Worm (Caenorhabditis elegans) whole organism, L1 larva: ENCODE measurements around the gene tftc-1.

Experiments
- C04F5.9 ChIP-seq: sonication (generic microtip); optimal IDR thresholded peaks from 2 replicates; lab custom pipeline; 2016; ENCODE audit warnings: missing genetic modification characterization, missing compliant biosample characterization
- C16A3.4 ChIP-seq: fragments of 150-350 bp; optimal IDR thresholded peaks from 2 replicates; lab custom pipeline; 2014; ENCODE audit warnings: missing biosample characterization, missing genetic modification characterization
- C34B4.2 ChIP-seq: sonication (generic microtip); optimal IDR thresholded peaks from 2 replicates; lab custom pipeline; 2017; ENCODE audit warnings: mild to moderate bottlenecking, missing genetic modification characterization, missing compliant biosample characterization
- F16B12.6 ChIP-seq: fragments of 150-350 bp; optimal IDR thresholded peaks from 2 replicates; lab custom pipeline; 2014; ENCODE audit warnings: missing biosample characterization, missing genetic modification characterization
- aha-1 ChIP-seq: fragments of 150-350 bp; optimal IDR thresholded peaks from 2 replicates; lab custom pipeline; 2014; ENCODE audit warnings: missing biosample characterization, missing genetic modification characterization
- ama-1 ChIP-seq: fragments of 150-350 bp; optimal IDR thresholded peaks from 2 replicates; lab custom pipeline; 2014
- blmp-1 ChIP-seq: fragments of 150-350 bp; optimal IDR thresholded peaks from 2 replicates; lab custom pipeline; 2014; ENCODE audit warnings: missing biosample characterization, missing genetic modification characterization
- ceh-63 ChIP-seq: fragments of 200-800 bp; sonication (Bioruptor generic); optimal IDR thresholded peaks from 2 replicates; lab custom pipeline; 2018; ENCODE audit warnings: mild to moderate bottlenecking, missing genetic modification characterization, missing compliant biosample characterization
- ceh-8 ChIP-seq: fragments of 200-800 bp; sonication (Bioruptor generic); optimal IDR thresholded peaks from 2 replicates; lab custom pipeline; 2018; ENCODE audit warnings: mild to moderate bottlenecking, missing genetic modification characterization, moderate library complexity, missing compliant biosample characterization
- ceh-90 ChIP-seq: sonication (generic microtip); optimal IDR thresholded peaks from 2 replicates; lab custom pipeline; 2016; ENCODE audit warnings: missing genetic modification characterization, missing compliant biosample characterization
- ces-1 ChIP-seq: fragments of 150-350 bp; optimal IDR thresholded peaks from 2 replicates; lab custom pipeline; 2014; ENCODE audit warnings: missing biosample characterization, missing genetic modification reagents, missing genetic modification characterization
- efl-1 ChIP-seq, 4 experiments: fragments of 150-350 bp; optimal IDR thresholded peaks in 3 of 4; peaks in 1 of 4; 1 replicate in 1 of 4; 2 replicates in 3 of 4; lab custom pipeline; 2014; ENCODE audit warnings: missing biosample characterization in 2 of 4, missing genetic modification characterization in 2 of 4, missing genetic modification reagents in 2 of 4
- egl-13 ChIP-seq: sonication (generic microtip); optimal IDR thresholded peaks from 2 replicates; lab custom pipeline; 2016; ENCODE audit warnings: missing genotype, missing genetic modification reagents, missing genetic modification characterization, missing compliant biosample characterization
- elt-3 ChIP-seq, 6 experiments: fragments of 150-350 bp in 1 of 6; sonication (generic microtip); optimal IDR thresholded peaks; 2 replicates each; lab custom pipeline; 2017 to 2018; ENCODE audit warnings: missing biosample characterization in 6 of 6, missing genetic modification characterization in 6 of 6, inconsistent platforms in 1 of 6
- fkh-10 ChIP-seq: sonication (generic microtip); optimal IDR thresholded peaks from 2 replicates; lab custom pipeline; 2017; ENCODE audit warnings: missing biosample characterization, missing genetic modification reagents, missing genetic modification characterization
- fkh-4 ChIP-seq: sonication (generic microtip); optimal IDR thresholded peaks from 2 replicates; lab custom pipeline; 2016; ENCODE audit warnings: missing compliant biosample characterization, missing genetic modification characterization, borderline replicate concordance
- grh-1 ChIP-seq: fragments of 200-800 bp; sonication (Bioruptor generic); IDR thresholded peaks from 2 replicates; pipeline ENCODE4 v1.3.6; 2022; ENCODE audit warnings: missing genetic modification reagents, missing genetic modification characterization, missing compliant biosample characterization
- hlh-17 ChIP-seq: fragments of 200-800 bp; sonication (Bioruptor generic); optimal IDR thresholded peaks from 2 replicates; lab custom pipeline; 2018; ENCODE audit warnings: missing genetic modification characterization, mild to moderate bottlenecking, missing compliant biosample characterization, moderate library complexity, borderline replicate concordance
- hlh-4 ChIP-seq: sonication (generic microtip); optimal IDR thresholded peaks from 2 replicates; lab custom pipeline; 2016; ENCODE audit warnings: mild to moderate bottlenecking, missing genetic modification characterization, missing compliant biosample characterization
- isw-1 ChIP-seq: fragments of 200-800 bp; sonication (Bioruptor generic); IDR thresholded peaks from 2 replicates; pipeline ENCODE4 v1.3.6; 2022; ENCODE audit warnings: missing genetic modification characterization, missing compliant biosample characterization
- jun-1 ChIP-seq: fragments of 150-350 bp; optimal IDR thresholded peaks from 2 replicates; lab custom pipeline; 2014; ENCODE audit warnings: missing biosample characterization, missing genetic modification reagents, missing genetic modification characterization
- lin-14 ChIP-seq: fragments of 200-800 bp; sonication (Bioruptor generic); optimal IDR thresholded peaks from 2 replicates; lab custom pipeline; 2018; ENCODE audit warnings: mild to moderate bottlenecking, missing genetic modification characterization, moderate library complexity, missing compliant biosample characterization
- lin-35 ChIP-seq, 2 experiments: fragments of 150-350 bp; optimal IDR thresholded peaks; 2 replicates each; lab custom pipeline; 2014; ENCODE audit warnings: missing biosample characterization in 2 of 2, missing genetic modification characterization in 2 of 2, missing genetic modification reagents in 2 of 2
- mdl-1 ChIP-seq, 2 experiments: fragments of 150-350 bp; optimal IDR thresholded peaks; 2 replicates each; lab custom pipeline; 2014 to 2017; ENCODE audit warnings: missing biosample characterization in 2 of 2, missing genetic modification characterization in 2 of 2, inconsistent platforms in 1 of 2
- mef-2 ChIP-seq: fragments of 150-350 bp; optimal IDR thresholded peaks from 2 replicates; lab custom pipeline; 2014; ENCODE audit warnings: missing biosample characterization, missing genetic modification characterization
- mep-1 ChIP-seq: fragments of 150-350 bp; optimal IDR thresholded peaks from 2 replicates; lab custom pipeline; 2014; ENCODE audit warnings: missing biosample characterization, missing genetic modification characterization
- nhr-11 ChIP-seq: fragments of 150-350 bp; optimal IDR thresholded peaks from 2 replicates; lab custom pipeline; 2014; ENCODE audit warnings: missing biosample characterization, missing genetic modification characterization
- nhr-19 ChIP-seq: fragments of 200-800 bp; sonication (Bioruptor generic); conservative IDR thresholded peaks from 2 replicates; pipeline ENCODE4 v1.3.6; 2022; ENCODE audit warnings: missing genetic modification characterization, missing compliant biosample characterization
- nhr-28 ChIP-seq: fragments of 150-350 bp; optimal IDR thresholded peaks from 2 replicates; lab custom pipeline; 2014; ENCODE audit warnings: missing biosample characterization, missing genetic modification characterization
- nhr-47 ChIP-seq: sonication (generic microtip); optimal IDR thresholded peaks from 2 replicates; lab custom pipeline; 2016; ENCODE audit warnings: mild to moderate bottlenecking, missing genetic modification characterization, moderate library complexity, missing compliant biosample characterization
- nhr-71 ChIP-seq: sonication (generic microtip); optimal IDR thresholded peaks from 2 replicates; lab custom pipeline; 2016; ENCODE audit warnings: mild to moderate bottlenecking, missing genetic modification characterization, moderate library complexity, missing compliant biosample characterization
- nhr-76 ChIP-seq: sonication (generic microtip); optimal IDR thresholded peaks from 2 replicates; lab custom pipeline; 2017; ENCODE audit warnings: missing biosample characterization, missing genetic modification characterization
- nhr-77 ChIP-seq: fragments of 150-350 bp; optimal IDR thresholded peaks from 2 replicates; lab custom pipeline; 2014; ENCODE audit warnings: missing biosample characterization, missing genetic modification characterization
- nhr-85 ChIP-seq: sonication (generic microtip); peaks from one replicate; lab custom pipeline; 2016; ENCODE audit warnings: missing genetic modification characterization, inconsistent platforms, missing compliant biosample characterization
- nhr-90 ChIP-seq: sonication (generic microtip); optimal IDR thresholded peaks from 2 replicates; lab custom pipeline; 2016; ENCODE audit warnings: mild to moderate bottlenecking, missing genetic modification characterization, missing compliant biosample characterization; ENCODE audit not compliant: poor library complexity
- snu-23 ChIP-seq: sonication (generic microtip); optimal IDR thresholded peaks from 2 replicates; lab custom pipeline; 2016; ENCODE audit warnings: missing genetic modification characterization, missing compliant biosample characterization
- sup-37 ChIP-seq: fragments of 200-800 bp; sonication (Bioruptor generic); optimal IDR thresholded peaks from 2 replicates; lab custom pipeline; 2018; ENCODE audit warnings: mild to moderate bottlenecking, missing genetic modification characterization, missing compliant biosample characterization
- swsn-7 ChIP-seq: sonication (generic microtip); optimal IDR thresholded peaks from 2 replicates; lab custom pipeline; 2016; ENCODE audit warnings: missing genetic modification characterization, missing compliant biosample characterization
- tbx-2 ChIP-seq: sonication (generic microtip); optimal IDR thresholded peaks from 2 replicates; lab custom pipeline; 2016; ENCODE audit warnings: missing genetic modification characterization, missing compliant biosample characterization
- unc-130 ChIP-seq: fragments of 150-350 bp; optimal IDR thresholded peaks from 2 replicates; lab custom pipeline; 2017; ENCODE audit warnings: missing biosample characterization, missing genetic modification characterization, inconsistent platforms
- unc-30 ChIP-seq: sonication (generic microtip); optimal IDR thresholded peaks from 2 replicates; lab custom pipeline; 2017; ENCODE audit warnings: missing biosample characterization, missing genetic modification characterization
- unc-62 ChIP-seq: fragments of 150-350 bp; optimal IDR thresholded peaks from 2 replicates; lab custom pipeline; 2014; ENCODE audit warnings: missing biosample characterization, missing genetic modification reagents, missing genetic modification characterization
- vab-15 ChIP-seq: sonication (generic microtip); optimal IDR thresholded peaks from 2 replicates; lab custom pipeline; 2017; ENCODE audit warnings: missing genotype, mild to moderate bottlenecking, missing genetic modification characterization, missing compliant biosample characterization
- xbp-1 ChIP-seq: sonication (generic microtip); optimal IDR thresholded peaks from 2 replicates; lab custom pipeline; 2016; ENCODE audit warnings: missing genetic modification characterization, missing compliant biosample characterization
- zip-4 ChIP-seq: fragments of 200-800 bp; sonication (Bioruptor generic); optimal IDR thresholded peaks from 2 replicates; lab custom pipeline; 2018; ENCODE audit warnings: mild to moderate bottlenecking, missing genetic modification characterization, moderate library complexity, missing compliant biosample characterization

Gene tftc-1

DNA sequence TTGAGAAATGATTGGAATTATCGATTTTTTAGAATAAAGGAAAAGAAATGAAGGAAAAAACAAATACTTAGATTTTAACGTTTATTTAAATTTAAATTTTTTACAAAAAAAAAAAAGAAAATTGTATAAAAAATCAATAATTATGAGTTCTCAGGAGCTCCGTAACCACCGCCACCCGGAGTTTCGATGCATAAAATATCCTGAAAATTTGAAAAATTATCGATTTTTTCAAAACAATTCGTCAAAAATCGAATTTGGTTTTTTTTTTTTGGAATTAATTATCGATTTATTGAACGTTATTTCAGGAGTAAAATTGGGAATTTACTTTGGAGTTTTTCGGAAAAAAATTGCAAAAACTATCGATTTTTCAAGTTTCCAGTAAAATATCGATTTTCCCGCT, 50.3 kb downstream of the tftc-1 start, which contains the start of gene Y38F2AR.10:
TSS of gene Y38F2AR.10 (minus strand) at position 101 of the 400 bp plus-strand sequence.
- TF ChIP-seq ceh-90 (tag; lab: Kevin White, UChicago) (no peak), nhr-28 (no peak)

DNA sequence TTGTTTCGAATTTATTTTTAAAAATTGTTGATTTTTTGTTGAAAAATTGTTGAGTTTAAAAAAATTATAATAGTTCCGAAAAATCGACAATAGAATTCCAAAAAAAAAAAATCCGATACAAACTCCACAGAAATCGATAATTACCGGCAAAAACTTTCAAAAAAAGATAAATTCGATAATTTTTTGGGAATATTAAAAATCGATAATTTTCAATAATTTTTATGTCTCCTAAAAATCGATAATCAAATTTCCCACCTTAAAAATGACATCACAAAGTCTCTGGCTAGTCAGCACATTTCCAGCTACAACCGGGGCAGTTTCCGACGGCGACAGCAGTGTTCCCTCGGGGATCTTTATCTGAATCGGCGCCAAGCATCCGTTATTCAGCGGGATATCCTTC, 51.6 kb downstream of the tftc-1 start:
- TF ChIP-seq elt-3 (tag; optimal IDR thresholded peaks at IDR 0.05; lab: Kevin White, UChicago) (no peak), isw-1 (GFP tag; lab: Robert Waterston, UW) (no peak), snu-23 (GFP tag; lab: Kevin White, UChicago) (no peak), jun-1 (tag; lab: Kevin White, UChicago) (no peak), grh-1 (GFP tag; lab: Robert Waterston, UW) (no peak), blmp-1 (tag; lab: Kevin White, UChicago) (no peak), sup-37 (GFP tag; lab: Kevin White, UChicago) (no peak), nhr-76 (tag; lab: Kevin White, UChicago) (no peak), vab-15 (tag; lab: Kevin White, UChicago) (no peak), ceh-63 (no peak), fkh-4 (tag; lab: Kevin White, UChicago) (no peak), ceh-8 (GFP tag; lab: Kevin White, UChicago) (no peak), nhr-71 (tag; lab: Kevin White, UChicago) (no peak), unc-130 (tag; lab: Kevin White, UChicago) (no peak)

DNA sequence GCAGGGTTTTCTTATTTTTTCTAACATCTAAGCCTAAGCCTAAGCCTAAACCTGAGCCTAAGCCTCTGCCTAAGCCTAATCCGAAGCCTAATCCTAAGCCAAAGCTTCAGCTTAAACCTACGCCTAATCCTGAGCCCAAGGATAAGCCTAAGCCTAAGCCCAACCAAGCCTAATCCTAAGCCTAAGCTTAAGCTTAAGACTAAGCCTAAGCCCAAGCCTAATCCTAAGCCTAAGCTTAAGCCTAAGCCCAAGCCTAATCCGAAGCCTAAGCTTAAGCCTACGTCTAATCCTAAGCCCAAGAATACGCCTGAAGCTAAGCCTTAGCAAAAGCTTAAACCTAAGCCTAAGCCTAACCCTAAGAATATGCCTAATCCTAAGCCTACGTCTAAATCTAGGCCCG, 54.3 kb downstream of the tftc-1 start:
- no peak for TF ChIP-seq lin-35 (GFP tag; optimal IDR thresholded peaks at IDR 0.05; lab: Kevin White, UChicago)
- no peak for TF ChIP-seq hlh-4
- TF ChIP-seq nhr-90, result no peak
- TF ChIP-seq hlh-17 (GFP tag; lab: Kevin White, UChicago), result no peak
- TF ChIP-seq lin-14 (GFP tag; lab: Kevin White, UChicago), result no peak
- no peak for TF ChIP-seq mdl-1 (tag; optimal IDR thresholded peaks at IDR 0.05; lab: Kevin White, UChicago)
- TF ChIP-seq efl-1 (optimal IDR thresholded peaks at IDR 0.05; lab: Kevin White, UChicago), result no peak
- TF ChIP-seq efl-1 (GFP tag; optimal IDR thresholded peaks at IDR 0.05 in 1 of 2; lab: Kevin White, UChicago), result no peak
- TF ChIP-seq mef-2 (tag; lab: Kevin White, UChicago), result no peak
- no peak for TF ChIP-seq unc-130 (tag; lab: Kevin White, UChicago)
- no peak for TF ChIP-seq aha-1
- no peak for TF ChIP-seq nhr-19 (GFP tag; lab: Robert Waterston, UW)
- no peak for TF ChIP-seq ceh-63
- no peak for TF ChIP-seq isw-1 (GFP tag; lab: Robert Waterston, UW)
- no peak for TF ChIP-seq zip-4 (GFP tag; lab: Kevin White, UChicago)
- no peak for TF ChIP-seq F16B12.6 (tag; lab: Kevin White, UChicago)

DNA sequence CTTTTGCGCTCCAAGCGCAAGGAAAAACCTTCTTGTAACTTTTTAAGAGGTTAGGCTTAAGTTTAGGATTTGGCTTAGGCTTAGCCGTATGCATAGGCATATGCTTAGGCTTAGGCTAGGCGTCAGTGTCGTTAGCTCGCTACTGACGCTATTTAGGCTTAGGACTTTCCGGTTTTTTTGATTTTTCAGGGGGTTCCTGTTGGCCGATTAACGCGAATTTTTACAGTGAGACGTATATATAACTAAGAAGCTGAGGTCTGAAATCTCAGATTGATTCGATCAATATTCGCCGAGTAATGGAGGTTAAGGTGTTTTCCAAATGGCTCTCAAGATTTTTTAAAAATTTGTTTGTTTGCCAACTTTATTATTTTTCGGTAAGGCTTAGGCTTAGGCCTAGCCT, 58.6 kb downstream of the tftc-1 start:
- no peak for TF ChIP-seq ama-1
- no peak for TF ChIP-seq C34B4.2 (tag; lab: Kevin White, UChicago)
- no peak for TF ChIP-seq aha-1
- TF ChIP-seq vab-15 (tag; lab: Kevin White, UChicago), result no peak
- no peak for TF ChIP-seq xbp-1 (tag; lab: Kevin White, UChicago)

DNA sequence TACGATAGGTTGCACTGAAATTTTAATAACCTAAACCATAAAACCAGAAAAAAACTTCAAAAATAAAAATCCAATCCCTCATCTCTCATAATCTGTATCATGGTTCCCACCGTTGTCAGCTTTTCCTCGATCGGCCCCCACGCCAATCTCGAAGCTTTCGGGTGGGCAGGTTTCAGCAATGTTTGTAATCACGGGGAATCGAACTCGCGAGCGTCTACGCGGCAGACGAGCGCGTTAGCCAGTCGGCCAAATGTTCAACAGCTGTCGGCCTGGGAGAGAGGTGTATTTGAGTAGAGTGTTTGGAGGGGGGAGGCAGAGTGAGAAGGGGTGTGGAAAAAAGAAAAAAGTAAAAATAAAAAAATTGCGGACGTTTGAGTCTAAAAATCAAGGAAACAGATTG, 59.4 kb downstream of the tftc-1 start:
- TF ChIP-seq nhr-11 (tag; lab: Kevin White, UChicago) (no peak), swsn-7 (tag; lab: Kevin White, UChicago) (peak; percentile 84), ces-1 (GFP tag; lab: Kevin White, UChicago) (no peak), nhr-47 (tag; lab: Kevin White, UChicago) (peak; percentile 91), egl-13 (tag; lab: Kevin White, UChicago) (peak; percentile 71), C04F5.9 (tag; lab: Kevin White, UChicago) (peak; percentile 70), nhr-85 (tag; lab: Kevin White, UChicago) (peak; percentile 69), mep-1 (tag; lab: Kevin White, UChicago) (peak; percentile 93), lin-35 (GFP tag; optimal IDR thresholded peaks at IDR 0.05; lab: Kevin White, UChicago) (peak; percentile 76 to 88), mdl-1 (tag; optimal IDR thresholded peaks at IDR 0.05; lab: Kevin White, UChicago) (peak in 1 of 2 experiments; percentile 70), elt-3 (tag; optimal IDR thresholded peaks at IDR 0.05; lab: Kevin White, UChicago) (peak in 3 of 6 experiments; percentile 20 to 34 (median 28)), C16A3.4 (peak; percentile 89), C34B4.2 (tag; lab: Kevin White, UChicago) (no peak), fkh-10 (GFP tag; lab: Kevin White, UChicago) (peak; percentile 80), nhr-77 (tag; lab: Kevin White, UChicago) (peak; percentile 86), F16B12.6 (tag; lab: Kevin White, UChicago) (peak; percentile 49), tbx-2 (peak; percentile 82), grh-1 (GFP tag; lab: Robert Waterston, UW) (peak; percentile 26; the same call in 1 of the 2 replicates), ceh-63 (no peak), nhr-90 (peak; percentile 86), unc-62 (GFP tag; lab: Kevin White, UChicago) (no peak), unc-30 (tag; lab: Kevin White, UChicago) (no peak)
